Worm (Caenorhabditis elegans) whole organism, L2 larva: ENCODE data around the gene cht-1.
A peak's percentile ranks its signal among the peaks of the same experiment; 100 is the strongest.

Experiments
- C34F6.9 ChIP-seq: fragments of 150-350 bp; optimal IDR thresholded peaks from 2 replicates; lab custom pipeline; 2014; ENCODE audit warnings: missing biosample characterization, missing genetic modification characterization
- F13H6.1 ChIP-seq: sonication (generic microtip); optimal IDR thresholded peaks from 2 replicates; lab custom pipeline; 2016; ENCODE audit warnings: missing genetic modification characterization, missing compliant biosample characterization
- R02D3.7 ChIP-seq: fragments of 150-350 bp; optimal IDR thresholded peaks from 2 replicates; lab custom pipeline; 2014; ENCODE audit warnings: missing biosample characterization, missing genetic modification characterization
- Y55F3AM.14 ChIP-seq: fragments of 200-800 bp; sonication (Bioruptor generic); optimal IDR thresholded peaks from 2 replicates; lab custom pipeline; 2018; ENCODE audit warnings: mild to moderate bottlenecking, missing genetic modification characterization, missing compliant biosample characterization
- alr-1 ChIP-seq: fragments of 150-350 bp; optimal IDR thresholded peaks from 2 replicates; lab custom pipeline; 2014; ENCODE audit warnings: missing biosample characterization, missing genetic modification characterization
- aly-2 ChIP-seq: fragments of 150-350 bp; optimal IDR thresholded peaks from 2 replicates; lab custom pipeline; 2014; ENCODE audit warnings: missing biosample characterization, missing genetic modification characterization
- ama-1 ChIP-seq: fragments of 150-350 bp; optimal IDR thresholded peaks from 2 replicates; lab custom pipeline; 2018; ENCODE audit warnings: inconsistent platforms
- blmp-1 ChIP-seq: sonication (generic microtip); optimal IDR thresholded peaks from 2 replicates; lab custom pipeline; 2017; ENCODE audit warnings: missing genetic modification characterization, mild to moderate bottlenecking, missing compliant biosample characterization, antibody characterized with exemption, moderate library complexity; ENCODE audit not compliant: insufficient read depth
- ceh-16 ChIP-seq: fragments of 150-350 bp; optimal IDR thresholded peaks from 2 replicates; lab custom pipeline; 2014; ENCODE audit warnings: missing biosample characterization, missing genetic modification characterization
- ceh-82 ChIP-seq: fragments of 150-350 bp; optimal IDR thresholded peaks from 2 replicates; lab custom pipeline; 2014; ENCODE audit warnings: missing biosample characterization, missing genetic modification characterization
- crh-2 ChIP-seq: sonication (generic microtip); optimal IDR thresholded peaks from 2 replicates; lab custom pipeline; 2017; ENCODE audit warnings: missing biosample characterization, missing genetic modification characterization
- dmd-4 ChIP-seq: sonication (generic microtip); optimal IDR thresholded peaks from 2 replicates; lab custom pipeline; 2017; ENCODE audit warnings: missing biosample characterization, missing genetic modification characterization
- egl-27 ChIP-seq: sonication (generic microtip); optimal IDR thresholded peaks from 3 replicates; lab custom pipeline; 2017; ENCODE audit warnings: missing biosample characterization, missing genetic modification reagents, missing genetic modification characterization
- elt-1 ChIP-seq: fragments of 150-350 bp; optimal IDR thresholded peaks from 2 replicates; lab custom pipeline; 2014; ENCODE audit warnings: missing biosample characterization, missing genetic modification characterization
- elt-3 ChIP-seq: sonication (generic microtip); optimal IDR thresholded peaks from 2 replicates; lab custom pipeline; 2017; ENCODE audit warnings: missing biosample characterization, missing genetic modification characterization
- gmeb-1 ChIP-seq: fragments of 150-350 bp; optimal IDR thresholded peaks from 2 replicates; lab custom pipeline; 2014; ENCODE audit warnings: missing biosample characterization, missing genetic modification characterization
- lin-39 ChIP-seq: fragments of 150-350 bp; optimal IDR thresholded peaks from 2 replicates; lab custom pipeline; 2014; ENCODE audit warnings: missing biosample characterization, missing genetic modification reagents, missing genetic modification characterization
- mab-5 ChIP-seq: fragments of 150-350 bp; optimal IDR thresholded peaks from 2 replicates; lab custom pipeline; 2014; ENCODE audit warnings: missing biosample characterization, missing genetic modification characterization
- mbf-1 ChIP-seq: sonication (generic microtip); optimal IDR thresholded peaks from 2 replicates; lab custom pipeline; 2017; ENCODE audit warnings: missing biosample characterization, missing genetic modification characterization
- mdl-1 ChIP-seq, 2 experiments: fragments of 150-350 bp in 1 of 2; sonication (generic microtip) in 1 of 2; optimal IDR thresholded peaks; 2 replicates each; lab custom pipeline; 2017; ENCODE audit warnings: missing biosample characterization in 2 of 2, missing genetic modification characterization in 2 of 2
- nhr-10 ChIP-seq: sonication (generic microtip); optimal IDR thresholded peaks from 2 replicates; lab custom pipeline; 2017; ENCODE audit warnings: missing biosample characterization, missing genetic modification characterization
- nhr-11 ChIP-seq: fragments of 150-350 bp; optimal IDR thresholded peaks from 2 replicates; lab custom pipeline; 2014; ENCODE audit warnings: missing biosample characterization, missing genetic modification characterization
- nhr-12 ChIP-seq: fragments of 150-350 bp; optimal IDR thresholded peaks from 2 replicates; lab custom pipeline; 2014; ENCODE audit warnings: missing biosample characterization, missing genetic modification characterization
- nhr-129 ChIP-seq: fragments of 150-350 bp; optimal IDR thresholded peaks from 2 replicates; lab custom pipeline; 2014; ENCODE audit warnings: missing biosample characterization, missing genetic modification characterization
- nhr-23 ChIP-seq: fragments of 150-350 bp; optimal IDR thresholded peaks from 2 replicates; lab custom pipeline; 2014; ENCODE audit warnings: missing biosample characterization, missing genetic modification reagents, missing genetic modification characterization
- nhr-25 ChIP-seq: fragments of 150-350 bp; sonication (generic microtip); optimal IDR thresholded peaks from 3 replicates; lab custom pipeline; 2014; ENCODE audit warnings: missing biosample characterization, missing genetic modification characterization
- nhr-6 ChIP-seq: fragments of 150-350 bp; optimal IDR thresholded peaks from 2 replicates; lab custom pipeline; 2014; ENCODE audit warnings: missing biosample characterization, missing genetic modification characterization
- nhr-77 ChIP-seq: fragments of 150-350 bp; optimal IDR thresholded peaks from 2 replicates; lab custom pipeline; 2014; ENCODE audit warnings: missing biosample characterization, missing genetic modification characterization
- peb-1 ChIP-seq: fragments of 150-350 bp; optimal IDR thresholded peaks from 2 replicates; lab custom pipeline; 2014; ENCODE audit warnings: missing biosample characterization, missing genetic modification characterization
- skn-1 ChIP-seq: sonication (generic microtip); optimal IDR thresholded peaks from 2 replicates; lab custom pipeline; 2017; ENCODE audit warnings: missing biosample characterization, missing genetic modification characterization
- sma-9 ChIP-seq, 2 experiments: fragments of 150-350 bp in 1 of 2; sonication (generic microtip) in 1 of 2; optimal IDR thresholded peaks; 2 replicates each; lab custom pipeline; 2014 to 2016; ENCODE audit warnings: missing genetic modification characterization in 2 of 2, mild to moderate bottlenecking in 1 of 2, missing biosample characterization in 1 of 2, missing compliant biosample characterization in 1 of 2, missing genetic modification reagents in 1 of 2, moderate library complexity in 1 of 2
- snpc-4 ChIP-seq: fragments of 150-350 bp; optimal IDR thresholded peaks from 2 replicates; lab custom pipeline; 2014; ENCODE audit warnings: missing biosample characterization, missing genetic modification characterization
- unc-39 ChIP-seq: fragments of 150-350 bp; optimal IDR thresholded peaks from 2 replicates; lab custom pipeline; 2014; ENCODE audit warnings: missing biosample characterization, missing genetic modification characterization
- unc-62 ChIP-seq: fragments of 150-350 bp; optimal IDR thresholded peaks from 2 replicates; lab custom pipeline; 2014; ENCODE audit warnings: missing biosample characterization, missing genetic modification reagents, missing genetic modification characterization
- zag-1 ChIP-seq: fragments of 150-350 bp; optimal IDR thresholded peaks from 2 replicates; lab custom pipeline; 2014; ENCODE audit warnings: missing biosample characterization, missing genetic modification characterization
- ztf-1 ChIP-seq: fragments of 200-800 bp; sonication (Bioruptor generic); conservative IDR thresholded peaks from 2 replicates; pipeline ENCODE4 v1.3.6; 2022; ENCODE audit warnings: missing genetic modification characterization, missing compliant biosample characterization
- ztf-11 ChIP-seq: sonication (generic microtip); optimal IDR thresholded peaks from 2 replicates; lab custom pipeline; 2017; ENCODE audit warnings: missing biosample characterization, missing genetic modification characterization
- ztf-4 ChIP-seq: fragments of 150-350 bp; optimal IDR thresholded peaks from 2 replicates; lab custom pipeline; 2014; ENCODE audit warnings: missing biosample characterization, missing genetic modification characterization

Gene cht-1

DNA sequence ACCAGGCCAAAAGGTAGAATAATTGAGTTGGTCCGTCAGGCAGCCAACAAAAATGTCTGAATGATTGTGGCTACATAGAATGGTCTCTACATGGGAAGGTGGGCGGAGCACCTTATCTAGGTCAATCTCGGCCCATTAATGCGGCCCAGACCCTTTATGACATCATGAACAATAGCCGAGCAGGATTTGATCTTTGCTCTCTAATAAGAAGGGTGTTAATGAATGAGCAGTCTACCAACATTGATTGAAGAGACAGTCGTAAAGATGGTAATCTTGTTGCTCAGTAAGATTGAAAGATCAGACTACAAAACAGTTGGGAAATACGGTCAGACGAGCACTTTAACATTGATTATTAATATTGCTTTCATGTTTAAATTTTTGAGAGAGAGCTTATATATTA lies 570 bp upstream of the cht-1 start:
- TF ChIP-seq aly-2 (no peak), F13H6.1 (tag; lab: Kevin White, UChicago) (no peak), nhr-25 (no peak), zag-1 (tag; lab: Kevin White, UChicago) (no peak), Y55F3AM.14 (no peak), ztf-11 (tag; lab: Kevin White, UChicago) (no peak), nhr-6 (tag; lab: Kevin White, UChicago) (no peak), mbf-1 (tag; lab: Kevin White, UChicago) (no peak), mab-5 (tag; lab: Kevin White, UChicago) (no peak), gmeb-1 (no peak), C34F6.9 (no peak), ceh-82 (tag; lab: Kevin White, UChicago) (no peak), R02D3.7 (tag; lab: Kevin White, UChicago) (no peak), ztf-4 (tag; lab: Kevin White, UChicago) (no peak), alr-1 (no peak), nhr-12 (tag; lab: Kevin White, UChicago) (no peak), mdl-1 (tag; optimal IDR thresholded peaks at IDR 0.05; lab: Kevin White, UChicago) (no peak), snpc-4 (tag; lab: Kevin White, UChicago) (no peak), sma-9 (GFP tag; optimal IDR thresholded peaks at IDR 0.05; lab: Kevin White, UChicago) (no peak), sma-9 (tag; optimal IDR thresholded peaks at IDR 0.05; lab: Kevin White, UChicago) (no peak)
- TF ChIP-seq, all 48 proteins: peak for 0

DNA sequence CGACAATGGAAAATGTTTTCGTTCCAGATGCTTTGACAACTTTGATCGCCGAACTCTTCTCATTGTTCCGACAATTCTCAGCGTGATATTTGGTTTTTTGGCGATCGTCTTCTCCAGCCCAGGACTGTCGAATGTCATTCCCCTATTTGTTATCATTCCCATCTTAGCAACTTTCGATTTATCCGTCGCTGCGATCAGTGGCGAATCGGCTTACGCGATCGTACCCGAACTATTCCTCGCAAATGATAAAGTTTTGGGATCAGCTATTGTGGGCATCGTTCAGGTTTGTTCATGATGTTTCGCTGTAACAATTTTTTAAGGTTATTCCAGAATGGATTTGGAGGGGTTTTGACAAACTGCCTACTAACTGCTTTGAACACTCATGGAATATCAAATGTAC lies 3.1 kb downstream of the cht-1 start:
- TF ChIP-seq elt-1 (peak; percentile 19), elt-3 (no peak)

DNA sequence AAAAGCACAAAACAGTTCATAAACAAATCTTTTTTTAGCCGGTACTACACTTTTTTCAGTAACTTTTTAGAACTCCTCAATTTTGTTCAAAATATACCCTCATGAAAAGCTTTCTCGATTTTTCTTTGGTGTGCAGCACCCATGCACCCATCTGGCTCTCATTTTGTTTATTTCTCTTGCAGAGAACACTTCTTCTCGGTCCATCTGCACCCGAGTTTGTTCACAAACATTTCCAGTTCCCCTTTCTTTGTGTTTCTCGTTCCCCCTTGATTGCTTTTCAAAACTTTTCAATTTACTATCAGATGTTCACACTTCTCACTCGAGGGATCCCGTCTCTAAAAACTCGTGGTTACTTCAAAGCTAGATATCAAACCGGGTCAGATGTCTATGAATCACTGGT lies 6.3 kb downstream of the cht-1 start, which contains the start of gene slcf-2:
Gene slcf-2 (plus strand): TSS at position 301 of the 400 bp plus-strand sequence.
- TF ChIP-seq nhr-23 (tag; lab: Kevin White, UChicago) (no peak), nhr-10 (tag; lab: Kevin White, UChicago) (no peak), peb-1 (tag; lab: Kevin White, UChicago) (no peak), mdl-1 (tag; optimal IDR thresholded peaks at IDR 0.05; lab: Kevin White, UChicago) (no peak), crh-2 (tag; lab: Kevin White, UChicago) (no peak), blmp-1 (no peak), ama-1 (no peak), lin-39 (tag; lab: Kevin White, UChicago) (no peak), nhr-11 (tag; lab: Kevin White, UChicago) (no peak), alr-1 (no peak), zag-1 (tag; lab: Kevin White, UChicago) (no peak), ceh-16 (tag; lab: Kevin White, UChicago) (no peak), unc-62 (GFP tag; lab: Kevin White, UChicago) (no peak), dmd-4 (tag; lab: Kevin White, UChicago) (no peak), sma-9 (GFP tag; optimal IDR thresholded peaks at IDR 0.05; lab: Kevin White, UChicago) (no peak), sma-9 (tag; optimal IDR thresholded peaks at IDR 0.05; lab: Kevin White, UChicago) (no peak)

DNA sequence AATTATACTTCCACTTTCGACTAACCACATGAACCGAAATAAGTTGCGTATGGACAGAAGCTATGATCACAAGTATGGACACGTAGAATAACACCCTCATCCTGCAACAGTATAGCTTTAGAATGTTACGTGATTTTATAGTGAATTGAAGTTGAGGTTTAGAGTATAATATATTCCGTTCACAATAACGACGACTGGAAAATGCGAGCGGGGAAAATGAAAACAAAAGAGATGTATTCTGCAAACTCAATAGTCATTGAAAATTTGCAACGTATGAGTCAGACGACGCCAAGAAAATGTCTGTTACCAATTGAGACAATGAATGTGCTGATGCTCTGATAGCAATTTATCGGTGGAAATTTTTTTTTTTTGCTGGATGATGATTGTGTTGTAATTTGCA lies 14.5 kb downstream of the cht-1 start, which contains the start of gene acp-1:
Gene acp-1 (minus strand): TSS at position 101 of the 400 bp plus-strand sequence.
- TF ChIP-seq nhr-25 (no peak), mab-5 (tag; lab: Kevin White, UChicago) (no peak), skn-1 (tag; lab: Kevin White, UChicago) (no peak), unc-39 (tag; lab: Kevin White, UChicago) (no peak), ztf-1 (no peak), nhr-129 (tag; lab: Kevin White, UChicago) (no peak), nhr-11 (tag; lab: Kevin White, UChicago) (no peak), elt-1 (no peak), egl-27 (tag; lab: Kevin White, UChicago) (no peak), nhr-77 (tag; lab: Kevin White, UChicago) (no peak)
